Fruit fly (Drosophila melanogaster) whole organism, embryonic: ENCODE measurements around the gene CecB.
A peak's percentile ranks its signal among the peaks of the same experiment; 100 is the strongest.

Experiments used
- Atf-2 ChIP-seq: fragments of 200-800 bp; sonication (Bioruptor generic); optimal IDR thresholded peaks from 2 replicates; lab custom pipeline; 2016; ENCODE audit warnings: missing biosample characterization, missing genetic modification characterization
- Bdp1 ChIP-seq: fragments of 200-800 bp; sonication (Bioruptor generic); optimal IDR thresholded peaks from 3 replicates; lab custom pipeline; 2016; ENCODE audit warnings: missing biosample characterization, missing genetic modification characterization
- CG10565 ChIP-seq: fragments of 200-800 bp; sonication (Bioruptor generic); optimal IDR thresholded peaks from 3 replicates; lab custom pipeline; 2016; ENCODE audit warnings: missing biosample characterization, mild to moderate bottlenecking, missing genetic modification characterization
- CG11695 ChIP-seq: fragments of 200-800 bp; sonication (Bioruptor generic); IDR thresholded peaks from 3 replicates; pipeline ENCODE4 v1.3.6; 2022; ENCODE audit warnings: missing biosample characterization, missing genetic modification characterization
- CG11723 ChIP-seq: fragments of 200-800 bp; sonication (Bioruptor generic); optimal IDR thresholded peaks from 2 replicates; lab custom pipeline; 2017; ENCODE audit warnings: missing biosample characterization, mild to moderate bottlenecking, missing genetic modification characterization
- CG1233 ChIP-seq: fragments of 200-800 bp; sonication (Bioruptor generic); optimal IDR thresholded peaks from 4 replicates; lab custom pipeline; 2018; ENCODE audit warnings: missing biosample characterization, mild to moderate bottlenecking, missing genetic modification characterization
- CG13894 ChIP-seq: fragments of 200-800 bp; sonication (Bioruptor generic); optimal IDR thresholded peaks from 3 replicates; lab custom pipeline; 2018; ENCODE audit warnings: missing biosample characterization, mild to moderate bottlenecking, missing genetic modification characterization, moderate library complexity
- CG1647 ChIP-seq: fragments of 200-800 bp; sonication (Bioruptor generic); optimal IDR thresholded peaks from 3 replicates; lab custom pipeline; 2016; ENCODE audit warnings: missing biosample characterization, missing genetic modification characterization
- CG16813 ChIP-seq: fragments of 200-800 bp; sonication (Bioruptor generic); IDR thresholded peaks from 3 replicates; pipeline ENCODE4 v1.3.6; 2022; ENCODE audit warnings: missing biosample characterization, missing genetic modification characterization; ENCODE audit not compliant: partially characterized antibody
- CG17612 ChIP-seq: fragments of 200-800 bp; sonication (Bioruptor generic); IDR thresholded peaks from 2 replicates; pipeline ENCODE4 v1.3.6; 2022; ENCODE audit warnings: missing biosample characterization, missing genetic modification characterization
- CG18599 ChIP-seq: fragments of 200-800 bp; sonication (Bioruptor generic); optimal IDR thresholded peaks from 3 replicates; lab custom pipeline; 2017; ENCODE audit warnings: missing biosample characterization, missing genetic modification characterization, mild to moderate bottlenecking, moderate library complexity, missing genetic modification reagents
- CG18764 ChIP-seq: fragments of 200-800 bp; sonication (Bioruptor generic); optimal IDR thresholded peaks from 3 replicates; lab custom pipeline; 2016; ENCODE audit warnings: missing biosample characterization, missing genetic modification characterization
- CG2129 ChIP-seq: fragments of 200-800 bp; sonication (Bioruptor generic); IDR thresholded peaks from 2 replicates; pipeline ENCODE4 v1.3.6; 2022; ENCODE audit warnings: missing biosample characterization, missing genetic modification characterization; ENCODE audit not compliant: partially characterized antibody
- CG3065 ChIP-seq: fragments of 200-800 bp; sonication (Bioruptor generic); optimal IDR thresholded peaks from 2 replicates; lab custom pipeline; 2016; ENCODE audit warnings: missing biosample characterization, missing genetic modification characterization
- CG31224 ChIP-seq: fragments of 200-800 bp; sonication (Bioruptor generic); IDR thresholded peaks from 2 replicates; pipeline ENCODE4 v1.3.6; 2022; ENCODE audit warnings: missing biosample characterization, missing genetic modification characterization
- CG3407 ChIP-seq: fragments of 200-800 bp; sonication (Bioruptor generic); optimal IDR thresholded peaks from 2 replicates; lab custom pipeline; 2018; ENCODE audit warnings: missing biosample characterization, mild to moderate bottlenecking, missing genetic modification characterization
- CG7271 ChIP-seq: fragments of 200-800 bp; sonication (Bioruptor generic); optimal IDR thresholded peaks from 2 replicates; lab custom pipeline; 2018; ENCODE audit warnings: missing biosample characterization, mild to moderate bottlenecking, missing genetic modification characterization, moderate library complexity
- CG9437 ChIP-seq: fragments of 200-800 bp; sonication (Bioruptor generic); optimal IDR thresholded peaks from 2 replicates; lab custom pipeline; 2018; ENCODE audit warnings: missing biosample characterization, mild to moderate bottlenecking, missing genetic modification characterization
- CG9817 ChIP-seq: fragments of 200-800 bp; sonication (Bioruptor generic); optimal IDR thresholded peaks from 2 replicates; lab custom pipeline; 2018; ENCODE audit warnings: missing biosample characterization, mild to moderate bottlenecking, missing genetic modification characterization, moderate library complexity
- Chrac-16 ChIP-seq: fragments of 200-800 bp; sonication (Bioruptor generic); optimal IDR thresholded peaks from 3 replicates; lab custom pipeline; 2016; ENCODE audit warnings: missing biosample characterization, missing genetic modification characterization
- Doc3 ChIP-seq: fragments of 200-800 bp; sonication (Bioruptor generic); IDR thresholded peaks from 3 replicates; pipeline ENCODE4 v1.3.6; 2022; ENCODE audit warnings: missing biosample characterization, missing genetic modification characterization; ENCODE audit not compliant: partially characterized antibody
- Dref ChIP-seq: fragments of 200-800 bp; sonication (Bioruptor generic); IDR thresholded peaks from 2 replicates; pipeline ENCODE4 v1.3.6; 2022; ENCODE audit warnings: missing biosample characterization, missing genetic modification characterization
- Fer3 ChIP-seq: fragments of 200-800 bp; sonication (Bioruptor generic); optimal IDR thresholded peaks from 2 replicates; lab custom pipeline; 2018; ENCODE audit warnings: missing biosample characterization, mild to moderate bottlenecking, missing genetic modification characterization, moderate library complexity
- GATAe ChIP-seq: fragments of 200-800 bp; sonication (Bioruptor generic); conservative IDR thresholded peaks from 2 replicates; pipeline ENCODE4 v1.3.6; 2022; ENCODE audit warnings: missing biosample characterization, missing genetic modification characterization
- HLH54F ChIP-seq: fragments of 200-800 bp; sonication (Bioruptor generic); optimal IDR thresholded peaks from 3 replicates; lab custom pipeline; 2016; ENCODE audit warnings: missing biosample characterization, missing genetic modification characterization
- HmgD ChIP-seq: fragments of 200-800 bp; sonication (Bioruptor generic); optimal IDR thresholded peaks from 3 replicates; lab custom pipeline; 2016; ENCODE audit warnings: missing biosample characterization, missing genetic modification characterization
- Hmx ChIP-seq: fragments of 200-800 bp; sonication (Bioruptor generic); optimal IDR thresholded peaks from 2 replicates; lab custom pipeline; 2016; ENCODE audit warnings: missing biosample characterization, missing genetic modification characterization
- Lpt ChIP-seq: fragments of >200 bp; optimal IDR thresholded peaks from 2 replicates; lab custom pipeline; 2018; ENCODE audit warnings: missing biosample characterization, missing genetic modification characterization
- MTF-1 ChIP-seq: fragments of 200-800 bp; sonication (Bioruptor generic); optimal IDR thresholded peaks from 2 replicates; lab custom pipeline; 2018; ENCODE audit warnings: missing biosample characterization, mild to moderate bottlenecking, missing genetic modification characterization, borderline replicate concordance
- Max ChIP-seq: fragments of 200-800 bp; sonication (Bioruptor generic); optimal IDR thresholded peaks from 2 replicates; lab custom pipeline; 2016; ENCODE audit warnings: missing biosample characterization, mild to moderate bottlenecking, missing genetic modification characterization
- Med ChIP-seq: fragments of 200-800 bp; sonication (Bioruptor generic); peaks from one replicate; lab custom pipeline; 2016; ENCODE audit warnings: missing biosample characterization, missing genetic modification characterization, mild to moderate bottlenecking, inconsistent platforms, moderate library complexity
- Opbp ChIP-seq: fragments of 200-800 bp; sonication (Bioruptor generic); IDR thresholded peaks from 3 replicates; pipeline ENCODE4 v1.3.6; 2022; ENCODE audit warnings: missing biosample characterization, missing genetic modification characterization; ENCODE audit not compliant: partially characterized antibody
- Ptx1 ChIP-seq: fragments of 200-800 bp; sonication (Bioruptor generic); IDR thresholded peaks from 2 replicates; pipeline ENCODE4 v1.3.6; 2022; ENCODE audit warnings: missing biosample characterization, missing genetic modification characterization
- Ssrp ChIP-seq: fragments of 200-800 bp; sonication (Bioruptor generic); optimal IDR thresholded peaks from 2 replicates; lab custom pipeline; 2018; ENCODE audit warnings: missing biosample characterization, mild to moderate bottlenecking, missing genetic modification characterization, moderate library complexity
- Usf ChIP-seq: fragments of 200-800 bp; sonication (Bioruptor generic); optimal IDR thresholded peaks from 2 replicates; lab custom pipeline; 2017; ENCODE audit warnings: missing genotype, missing biosample characterization, missing genetic modification characterization
- YL-1 ChIP-seq: fragments of 200-800 bp; sonication (Bioruptor generic); optimal IDR thresholded peaks from 3 replicates; lab custom pipeline; 2017; ENCODE audit warnings: missing biosample characterization, mild to moderate bottlenecking, missing genetic modification characterization
- ab ChIP-seq: fragments of 200-800 bp; sonication (Bioruptor generic); optimal IDR thresholded peaks from 2 replicates; lab custom pipeline; 2016; ENCODE audit warnings: missing biosample characterization, missing genetic modification characterization
- ac ChIP-seq: fragments of 200-800 bp; sonication (Bioruptor generic); optimal IDR thresholded peaks from 3 replicates; lab custom pipeline; 2017; ENCODE audit warnings: missing biosample characterization, mild to moderate bottlenecking, missing genetic modification characterization
- ken ChIP-seq: fragments of 200-800 bp; sonication (Bioruptor generic); IDR thresholded peaks from 3 replicates; pipeline ENCODE4 v1.3.6; 2022; ENCODE audit warnings: missing biosample characterization, missing genetic modification characterization
- nom ChIP-seq: fragments of 200-800 bp; sonication (Bioruptor generic); optimal IDR thresholded peaks from 2 replicates; lab custom pipeline; 2017; ENCODE audit warnings: missing biosample characterization, missing genetic modification characterization, mild to moderate bottlenecking, moderate library complexity, missing genetic modification reagents
- phol ChIP-seq: fragments of 200-800 bp; sonication (Bioruptor generic); optimal IDR thresholded peaks from 3 replicates; lab custom pipeline; 2018; ENCODE audit warnings: missing biosample characterization, mild to moderate bottlenecking, missing genetic modification characterization, moderate library complexity
- shn ChIP-seq: fragments of 200-800 bp; sonication (Bioruptor generic); optimal IDR thresholded peaks from 3 replicates; lab custom pipeline; 2016; ENCODE audit warnings: missing biosample characterization, missing genetic modification characterization
- sim ChIP-seq: fragments of 200-800 bp; sonication (Bioruptor generic); IDR thresholded peaks from 2 replicates; pipeline ENCODE4 v1.3.6; 2022; ENCODE audit warnings: missing biosample characterization, missing genetic modification characterization
- slp2 ChIP-seq: fragments of 200-800 bp; sonication (Bioruptor generic); optimal IDR thresholded peaks from 2 replicates; lab custom pipeline; 2016; ENCODE audit warnings: missing biosample characterization, missing genetic modification characterization
- sr ChIP-seq: fragments of 200-800 bp; sonication (Bioruptor generic); IDR thresholded peaks from 3 replicates; pipeline ENCODE4 v1.3.6; 2022; ENCODE audit warnings: missing biosample characterization, missing genetic modification characterization
- trem ChIP-seq: fragments of 200-800 bp; optimal IDR thresholded peaks from 3 replicates; lab custom pipeline; 2019; ENCODE audit warnings: missing biosample characterization, mild to moderate bottlenecking, missing genetic modification characterization, moderate library complexity
- tup ChIP-seq: fragments of 200-800 bp; sonication (Bioruptor generic); optimal IDR thresholded peaks from 2 replicates; lab custom pipeline; 2016; ENCODE audit warnings: missing biosample characterization, mild to moderate bottlenecking, missing genetic modification characterization, moderate library complexity
- vnd ChIP-seq: fragments of 200-800 bp; sonication (Bioruptor generic); IDR thresholded peaks from 3 replicates; pipeline ENCODE4 v1.3.6; 2022; ENCODE audit warnings: missing biosample characterization, missing genetic modification characterization; ENCODE audit not compliant: partially characterized antibody

Gene CecB

DNA sequence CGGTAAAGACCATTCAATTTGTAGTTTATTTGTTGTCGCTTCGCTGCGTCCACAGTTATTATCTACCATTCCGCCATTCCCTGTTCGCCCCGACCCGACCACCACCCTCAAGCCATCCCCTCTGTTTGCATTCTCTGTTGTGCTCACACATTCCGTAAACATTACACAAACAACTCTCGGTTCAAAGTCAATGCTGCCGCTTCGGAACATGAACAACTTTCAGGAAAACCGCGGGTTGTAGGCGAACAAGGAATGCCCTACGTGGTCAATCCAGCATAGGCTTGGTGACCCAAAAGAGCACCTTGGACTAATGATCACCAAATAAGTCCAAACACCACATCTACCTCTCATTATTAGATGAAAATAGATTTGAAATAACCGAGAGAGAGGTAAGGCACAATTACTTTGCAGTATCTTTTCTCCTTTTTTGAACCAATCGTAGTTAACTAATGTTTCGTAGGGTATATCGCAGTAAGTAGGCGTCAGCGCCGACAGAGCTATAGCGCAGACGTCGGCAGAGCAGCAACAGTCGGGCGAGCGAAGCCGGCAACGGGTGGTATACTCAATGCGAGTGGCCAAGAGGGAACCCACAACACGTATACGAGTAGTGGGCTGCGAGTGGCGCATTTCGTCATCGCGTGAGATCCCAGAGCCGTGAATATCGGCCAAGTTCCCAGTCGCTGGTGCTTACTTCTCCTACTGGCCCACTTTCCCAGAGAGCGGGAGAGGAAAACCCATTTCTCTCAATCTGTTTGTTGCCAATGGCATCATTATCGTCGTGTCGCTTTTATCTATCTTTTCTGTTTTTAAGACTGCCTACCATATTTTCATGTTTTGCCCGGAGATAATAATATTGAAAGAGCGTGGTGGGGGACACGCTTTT is 10.3 kb downstream of the CecB start (continued):
- TF ChIP-seq CG1647 (GFP tag; lab: Kevin White, UChicago) (peak; percentile 97), ken (peak; percentile 91), CG31224 (peak; percentile 88), CG16813 (no peak), CG9817 (peak; percentile 90), CG9437 (GFP tag; lab: Kevin White, UChicago) (peak; percentile 84), Fer3 (tag; lab: Kevin White, UChicago) (peak; percentile 96), MTF-1 (GFP tag; lab: Kevin White, UChicago) (peak; percentile 81), GATAe (GFP tag; lab: Robert Waterston, UW) (peak; percentile 77), Max (GFP tag; lab: Kevin White, UChicago) (peak; percentile 97), sr (GFP tag; lab: Robert Waterston, UW) (peak; percentile 44; the same call in 2 of the 3 replicates), slp2 (GFP tag; lab: Kevin White, UChicago) (peak; percentile 96), Bdp1 (peak; percentile 81), CG13894 (peak; percentile 85), CG3065 (GFP tag; lab: Kevin White, UChicago) (peak; percentile 87), Ptx1 (GFP tag; lab: Robert Waterston, UW) (peak; percentile 95), Dref (GFP tag; lab: Robert Waterston, UW) (no peak), CG10565 (GFP tag; lab: Kevin White, UChicago) (peak; percentile 93), sim (GFP tag; lab: Robert Waterston, UW) (peak; percentile 63; the same call in 1 of the 2 replicates), CG17612 (GFP tag; lab: Robert Waterston, UW) (peak; percentile 83), CG18764 (GFP tag; lab: Kevin White, UChicago) (peak; percentile 96), ab (GFP tag; lab: Kevin White, UChicago) (peak; percentile 81), Usf (GFP tag; lab: Kevin White, UChicago) (peak; percentile 83), CG7271 (tag; lab: Kevin White, UChicago) (peak; percentile 56), CG2129 (no peak), CG1233 (peak; percentile 94), trem (tag; lab: Kevin White, UChicago) (peak; percentile 92), HLH54F (GFP tag; lab: Kevin White, UChicago) (peak; percentile 94), shn (GFP tag; lab: Kevin White, UChicago) (peak; percentile 97), HmgD (peak; percentile 94), phol (tag; lab: Kevin White, UChicago) (peak; percentile 96), Opbp (no peak), nom (GFP tag; lab: Kevin White, UChicago) (peak; percentile 26), Hmx (GFP tag; lab: Kevin White, UChicago) (peak; percentile 93), Ssrp (tag; lab: Kevin White, UChicago) (peak; percentile 90), Doc3 (GFP tag; lab: Robert Waterston, UW) (no peak), CG3407 (peak; percentile 88), Lpt (GFP tag; lab: Kevin White, UChicago) (no peak), CG18599 (GFP tag; lab: Kevin White, UChicago) (peak; percentile 98), vnd (GFP tag; lab: Robert Waterston, UW) (no peak), ac (no peak), tup (GFP tag; lab: Kevin White, UChicago) (peak; percentile 95), Med (GFP tag; lab: Kevin White, UChicago) (peak; percentile 100), CG11723 (GFP tag; lab: Kevin White, UChicago) (peak; percentile 95), CG11695 (peak; percentile 93), Chrac-16 (GFP tag; lab: Kevin White, UChicago) (peak; percentile 89), YL-1 (GFP tag; lab: Kevin White, UChicago) (peak; percentile 56), Atf-2 (peak; percentile 94)
